Fruit fly (Drosophila melanogaster): ENCODE results near the gene CG11563.

- peak; percentile 97 for TF ChIP-seq insv (optimal IDR thresholded peaks at IDR 0.05)
- TF ChIP-seq Myc (optimal IDR thresholded peaks at IDR 0.05) = no peak
- no peak for TF ChIP-seq Sin3A (optimal IDR thresholded peaks at IDR 0.05)
- TF ChIP-seq h (optimal IDR thresholded peaks at IDR 0.05) = no peak
- TF ChIP-seq psq (optimal IDR thresholded peaks at IDR 0.05) = no peak
Observed at dm6 chr3R:31713306-31714123, 23.3 kb upstream of the CG11563 start, which contains the start of gene ttk.

Measured in Kc167 (cell line).